Fruit fly (Drosophila melanogaster): ENCODE results near the gene CG11035.

DNA sequence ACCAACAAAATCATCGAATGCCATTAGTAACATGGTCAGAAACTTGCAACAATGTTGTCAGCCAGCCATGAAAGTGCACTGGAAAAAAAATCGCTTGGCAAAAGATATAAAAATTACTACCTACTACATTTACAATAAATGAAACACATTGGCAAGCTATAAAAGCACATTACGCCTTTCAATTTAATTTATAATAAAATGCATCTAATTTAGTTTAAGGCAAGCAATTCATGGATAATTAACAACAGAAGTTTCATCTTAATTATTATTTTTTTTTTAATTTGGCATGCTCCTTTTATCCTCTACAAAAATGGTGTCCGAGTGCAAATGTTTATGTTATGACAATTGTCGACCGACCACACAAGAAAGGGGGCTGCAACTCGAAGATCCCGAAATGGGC is 6.1 kb upstream of the CG11035 start:
- TF ChIP-seq usp (GFP tag; optimal IDR thresholded peaks at IDR 0.05), result no peak
- no peak for TF ChIP-seq pan (optimal IDR thresholded peaks at IDR 0.05)
- no peak for TF ChIP-seq psq (optimal IDR thresholded peaks at IDR 0.05)
